Fruit fly (Drosophila melanogaster) whole organism, prepupa: ENCODE measurements around the gene CG34247.

Experiments
- CG6163 ChIP-seq: fragments of 200-800 bp; sonication (Bioruptor generic); IDR thresholded peaks from 3 replicates; pipeline ENCODE4 v1.3.6; 2022; ENCODE audit warnings: missing biosample characterization, missing genetic modification characterization
- CG6276 ChIP-seq: fragments of 200-800 bp; sonication (Bioruptor generic); optimal IDR thresholded peaks from 2 replicates; lab custom pipeline; 2017; ENCODE audit warnings: missing biosample characterization, mild to moderate bottlenecking, missing genetic modification characterization
- CG6854 ChIP-seq: fragments of 200-800 bp; sonication (Bioruptor generic); optimal IDR thresholded peaks from 2 replicates; lab custom pipeline; 2017; ENCODE audit warnings: missing biosample characterization, mild to moderate bottlenecking, missing genetic modification characterization
- CG8119 ChIP-seq: fragments of 200-800 bp; sonication (Bioruptor generic); IDR thresholded peaks from 3 replicates; pipeline ENCODE4 v1.3.6; 2022; ENCODE audit warnings: missing biosample characterization, missing genetic modification characterization
- CG9139 ChIP-seq: fragments of 200-800 bp; sonication (Bioruptor generic); optimal IDR thresholded peaks from 3 replicates; lab custom pipeline; 2017; ENCODE audit warnings: missing biosample characterization, mild to moderate bottlenecking, missing genetic modification characterization
- Eip75B ChIP-seq: fragments of 200-800 bp; sonication (Bioruptor generic); optimal IDR thresholded peaks from 3 replicates; lab custom pipeline; 2016; ENCODE audit warnings: missing biosample characterization, missing genetic modification characterization
- Eip93F ChIP-seq: fragments of 200-800 bp; sonication (Bioruptor generic); optimal IDR thresholded peaks from 2 replicates; lab custom pipeline; 2016; ENCODE audit warnings: missing biosample characterization, mild to moderate bottlenecking, missing genetic modification characterization
- Ets21C ChIP-seq: fragments of 200-800 bp; sonication (Bioruptor generic); optimal IDR thresholded peaks from 3 replicates; lab custom pipeline; 2016; ENCODE audit warnings: missing biosample characterization, missing genetic modification characterization
- Gug ChIP-seq: fragments of 200-800 bp; sonication (Bioruptor generic); IDR thresholded peaks from 2 replicates; pipeline ENCODE4 v1.3.6; 2022; ENCODE audit warnings: missing biosample characterization, missing genetic modification characterization
- Sox14 ChIP-seq: fragments of 200-800 bp; sonication (Bioruptor generic); optimal IDR thresholded peaks from 3 replicates; lab custom pipeline; 2016; ENCODE audit warnings: missing biosample characterization, missing genetic modification characterization
- Sox15 ChIP-seq: fragments of 200-800 bp; sonication (Bioruptor generic); optimal IDR thresholded peaks from 3 replicates; lab custom pipeline; 2016; ENCODE audit warnings: missing biosample characterization, missing genetic modification characterization
- ss ChIP-seq, 2 experiments: fragments of 200-800 bp; sonication (Bioruptor generic); optimal IDR thresholded peaks; 2 replicates in 1 of 2; 3 replicates in 1 of 2; lab custom pipeline; 2017 to 2018; ENCODE audit warnings: mild to moderate bottlenecking in 2 of 2, missing biosample characterization in 2 of 2, missing genetic modification characterization in 2 of 2, moderate library complexity in 1 of 2
- svp ChIP-seq: fragments of 200-800 bp; sonication (Bioruptor generic); peaks from one replicate; lab custom pipeline; 2016; ENCODE audit warnings: missing biosample characterization, missing genetic modification characterization
- vri ChIP-seq: fragments of 200-800 bp; sonication (Bioruptor generic); optimal IDR thresholded peaks from 3 replicates; lab custom pipeline; 2016; ENCODE audit warnings: missing biosample characterization, mild to moderate bottlenecking, missing genetic modification characterization

DNA sequence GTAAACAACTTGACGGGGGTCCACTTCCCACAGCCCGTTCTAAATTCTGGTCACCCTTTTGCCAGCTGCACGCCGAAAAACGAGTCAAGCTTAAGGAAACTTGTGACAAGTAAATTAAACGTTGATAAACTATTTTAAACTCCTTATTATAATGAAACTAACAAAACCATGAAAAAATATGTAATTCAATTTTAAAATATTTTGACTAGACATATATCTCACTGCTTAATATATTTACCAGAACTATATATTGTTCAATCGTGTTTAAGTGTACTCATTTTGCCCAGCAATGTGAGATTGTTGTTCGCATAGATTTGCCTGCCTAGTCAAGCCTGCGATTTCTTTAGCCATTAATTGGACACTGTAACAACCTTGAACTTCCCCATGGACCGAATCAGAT is 1.9 kb downstream of the CG34247 start, which contains the start of gene CG13053:
- TF ChIP-seq CG8119 (peak; percentile 28; the same call in 1 of the 3 replicates), Gug (GFP tag; lab: Robert Waterston, UW) (no peak), CG6276 (GFP tag; lab: Kevin White, UChicago) (no peak), CG9139 (GFP tag; lab: Kevin White, UChicago) (peak; percentile 6), CG6854 (GFP tag; lab: Kevin White, UChicago) (no peak), svp (GFP tag; lab: Kevin White, UChicago) (no peak), vri (GFP tag; lab: Kevin White, UChicago) (no peak), Eip93F (GFP tag; lab: Kevin White, UChicago) (no peak), ss (GFP tag; optimal IDR thresholded peaks at IDR 0.05; lab: Kevin White, UChicago) (peak; percentile 50 to 73), Ets21C (GFP tag; lab: Kevin White, UChicago) (no peak), Sox14 (GFP tag; lab: Kevin White, UChicago) (no peak), CG6163 (GFP tag; lab: Robert Waterston, UW) (peak; percentile 31; the same call in 1 of the 3 replicates), Sox15 (no peak), Eip75B (GFP tag; lab: Kevin White, UChicago) (peak; percentile 58)
